Worm (Caenorhabditis elegans): ENCODE results near the gene nep-2.

The nep-2 gene

DNA sequence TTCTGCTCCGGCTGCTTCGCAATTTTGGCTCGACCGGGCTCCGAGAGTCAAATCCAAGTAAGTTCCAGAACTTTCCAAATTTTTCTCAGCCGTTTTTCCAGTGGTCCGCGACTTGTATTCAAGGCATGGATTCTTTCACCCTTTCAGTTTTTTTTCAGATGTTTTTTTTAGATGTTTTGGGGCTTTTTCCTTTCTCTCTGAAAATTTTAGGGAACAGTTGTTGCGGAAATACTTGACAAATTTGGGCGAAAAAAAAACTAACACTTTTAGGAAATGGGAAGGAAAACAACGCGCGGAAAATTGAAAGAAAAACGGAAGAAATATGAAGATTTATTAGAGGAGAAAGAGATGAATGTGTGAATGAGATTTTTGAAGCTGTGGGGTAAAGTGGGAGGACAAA lies at the start of gene nep-2, which contains the start of gene T05A8.11:
nep-2 (minus strand) TSS at position 192 of the 400 bp plus-strand sequence.
T05A8.11 (minus strand) TSS at position 101 of the 400 bp plus-strand sequence.
- TF ChIP-seq unc-62 (GFP tag; optimal IDR thresholded peaks at IDR 0.05), result no peak

DNA sequence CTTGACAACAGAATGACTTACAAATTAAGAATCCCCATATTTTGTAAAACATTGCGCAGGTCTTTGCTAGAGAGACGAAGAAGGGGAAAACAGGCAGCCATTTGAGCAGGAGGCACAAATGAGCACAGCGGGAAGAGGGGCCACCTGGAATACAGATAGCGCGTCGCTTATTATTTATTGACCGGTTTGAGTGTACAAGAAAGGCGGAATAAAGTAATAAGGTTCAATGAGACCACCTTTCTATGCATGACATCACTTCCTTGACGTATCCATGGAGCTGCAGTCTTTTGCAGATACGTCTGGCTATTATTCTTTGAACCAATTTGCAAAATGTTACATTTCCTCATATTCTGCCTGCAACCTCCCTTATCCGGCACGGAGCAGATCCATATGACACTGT lies 49.4 kb upstream of the nep-2 start, which contains the start of gene fbxb-111:
fbxb-111 (minus strand) TSS at position 101 of the 400 bp plus-strand sequence.
- no peak for TF ChIP-seq unc-62 (GFP tag; optimal IDR thresholded peaks at IDR 0.05)

DNA sequence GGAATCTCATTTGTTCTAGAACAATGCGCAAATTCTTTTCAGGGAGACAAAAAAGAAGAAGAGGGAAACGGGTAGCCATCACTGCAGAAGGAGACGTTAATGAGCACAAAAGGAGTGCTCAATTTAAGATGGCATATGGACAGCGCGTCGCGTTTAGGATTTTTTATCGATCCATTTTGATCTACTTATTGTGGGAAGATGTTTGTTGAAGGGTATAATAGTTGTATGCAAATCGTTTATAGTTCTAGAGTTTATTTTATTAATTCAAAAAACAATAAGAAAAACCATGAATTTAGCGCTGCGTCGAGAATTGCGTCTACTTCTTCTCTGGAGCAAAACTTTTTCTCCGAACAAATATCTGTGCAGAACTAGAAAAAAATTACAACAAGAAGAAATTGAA lies 48.0 kb upstream of the nep-2 start, which contains the start of gene sdz-9:
sdz-9 (minus strand) TSS at position 101 of the 400 bp plus-strand sequence.
- TF ChIP-seq unc-62 (GFP tag; optimal IDR thresholded peaks at IDR 0.05), result no peak

DNA sequence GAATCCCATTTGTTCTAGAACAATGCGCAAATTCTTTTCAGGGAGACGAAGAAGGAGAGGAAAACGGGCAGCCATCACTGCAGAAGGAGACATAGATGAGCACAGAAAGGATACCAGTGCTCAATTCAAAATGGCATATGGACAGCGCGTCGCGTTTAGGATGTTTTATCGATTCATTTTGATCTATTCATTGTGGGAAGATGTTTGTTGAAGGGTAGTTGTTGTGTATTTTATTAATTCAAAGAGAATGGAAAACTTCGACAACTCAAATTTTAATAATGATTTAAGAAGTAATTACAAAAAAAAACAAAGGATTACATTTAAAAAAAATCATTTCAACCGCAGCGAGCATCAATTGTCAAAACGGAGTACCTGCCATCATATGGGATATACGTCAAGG lies 46.6 kb upstream of the nep-2 start, which contains the start of gene sdz-10:
sdz-10 (minus strand) TSS at position 101 of the 400 bp plus-strand sequence.
- TF ChIP-seq unc-62 (GFP tag; optimal IDR thresholded peaks at IDR 0.05), result no peak

DNA sequence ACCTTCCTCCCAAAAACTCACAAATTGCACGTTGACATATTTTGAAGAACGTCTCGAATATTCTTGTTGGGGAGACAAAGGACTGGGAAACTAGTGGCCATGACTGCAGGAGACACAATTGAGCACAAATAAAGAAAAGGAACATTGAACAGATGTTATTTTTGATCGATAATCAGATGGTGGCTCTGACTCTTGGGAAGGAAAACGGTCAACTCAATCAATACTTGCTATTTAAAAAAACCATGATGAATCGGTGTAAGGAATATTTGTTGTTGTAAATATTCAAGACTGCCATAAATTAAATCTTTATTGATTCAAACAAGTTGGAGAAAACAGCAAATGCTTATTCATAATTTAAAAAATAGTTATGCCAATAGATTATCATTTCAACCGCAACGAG lies 45.2 kb upstream of the nep-2 start, which contains the start of gene fbxb-105:
fbxb-105 (minus strand) TSS at position 101 of the 400 bp plus-strand sequence.
- TF ChIP-seq unc-62 (GFP tag; optimal IDR thresholded peaks at IDR 0.05), result no peak

DNA sequence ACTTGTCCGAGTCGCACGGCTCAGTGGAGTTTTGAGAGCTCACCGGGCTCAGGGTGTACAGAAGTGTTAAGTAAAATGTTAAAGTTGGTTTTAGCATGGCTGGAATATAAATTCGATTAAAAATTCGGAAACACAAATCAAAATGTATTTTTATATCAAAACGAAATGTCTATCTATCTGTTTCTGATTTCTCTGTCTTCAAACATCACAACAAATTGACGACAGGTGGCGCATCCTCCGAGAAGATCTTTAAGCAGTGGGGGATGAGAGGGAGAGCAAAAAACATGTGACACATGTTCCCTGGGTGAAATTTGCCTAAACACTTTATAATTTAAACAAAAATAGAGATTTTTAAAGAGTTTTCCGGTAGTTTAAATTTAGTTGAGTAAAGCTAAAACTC lies 43.5 kb upstream of the nep-2 start, which contains the start of gene F08D12.7:
F08D12.7 (minus strand) TSS at position 101 of the 400 bp plus-strand sequence.
- TF ChIP-seq unc-62 (GFP tag; optimal IDR thresholded peaks at IDR 0.05), result no peak

DNA sequence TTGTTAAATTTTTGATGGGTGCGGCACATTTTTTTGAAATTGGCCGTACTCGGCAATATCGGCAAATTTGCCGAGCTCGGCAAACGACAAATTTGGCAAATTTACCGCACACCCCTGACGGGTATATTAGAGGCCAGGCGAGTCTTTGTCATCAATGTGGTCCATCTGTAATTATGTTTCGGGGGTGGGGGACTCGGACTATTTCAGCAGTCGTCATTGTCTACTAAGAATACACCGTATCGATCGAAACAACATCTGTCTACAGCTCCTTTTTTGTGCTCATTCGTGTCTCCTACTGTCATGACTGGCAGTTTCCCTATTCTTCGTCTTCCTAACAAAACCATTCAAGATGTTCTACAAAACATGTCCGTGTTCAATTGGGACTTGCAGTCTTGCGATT lies 40.8 kb upstream of the nep-2 start, which contains the start of gene F08D12.15:
F08D12.15 (plus strand) TSS at position 301 of the 400 bp plus-strand sequence.
- TF ChIP-seq unc-62 (GFP tag; optimal IDR thresholded peaks at IDR 0.05), result no peak

DNA sequence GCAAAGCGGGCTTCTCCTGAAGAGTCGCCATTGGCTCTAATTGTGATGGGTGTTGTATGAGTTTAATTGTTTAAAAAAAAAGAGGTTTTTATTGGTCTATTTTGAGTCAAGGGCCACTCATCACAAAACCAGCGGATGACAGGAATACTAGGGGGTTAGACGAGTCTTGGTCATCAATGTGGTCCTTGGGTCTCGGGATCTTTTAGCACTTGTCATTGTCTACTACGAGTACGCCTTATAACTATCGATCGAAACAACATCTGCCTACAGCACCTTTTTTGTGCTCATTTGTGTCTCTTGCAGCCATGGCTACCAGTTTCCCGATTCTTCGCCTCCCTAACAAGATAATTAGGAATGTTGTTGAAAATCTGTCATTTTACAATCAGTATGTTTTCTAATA lies 39.1 kb upstream of the nep-2 start, which contains the start of gene fbxb-108:
fbxb-108 (plus strand) TSS at position 301 of the 400 bp plus-strand sequence.
- TF ChIP-seq unc-62 (GFP tag; optimal IDR thresholded peaks at IDR 0.05), result no peak

DNA sequence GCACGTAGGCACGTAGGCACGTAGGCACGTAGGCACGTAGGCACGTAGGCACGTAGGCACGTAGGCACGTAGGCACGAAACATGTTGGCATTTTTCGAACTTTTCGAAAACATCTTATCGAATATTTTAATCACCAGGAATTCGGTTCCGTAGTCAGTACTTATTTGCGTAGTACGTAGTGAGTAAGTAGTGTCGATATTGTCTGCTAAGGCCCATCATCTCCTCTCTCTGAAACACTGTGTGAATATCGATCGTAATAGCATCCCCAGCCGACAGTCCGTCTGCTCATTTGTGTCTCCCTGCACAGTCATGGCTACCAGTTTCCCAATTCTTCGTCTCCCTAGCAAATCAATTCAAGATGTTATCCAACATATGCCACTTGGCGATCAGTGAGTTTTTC lies 36.6 kb upstream of the nep-2 start, which contains the start of gene fbxb-106:
fbxb-106 (plus strand) TSS at position 301 of the 400 bp plus-strand sequence.
- no peak for TF ChIP-seq unc-62 (GFP tag; optimal IDR thresholded peaks at IDR 0.05)

DNA sequence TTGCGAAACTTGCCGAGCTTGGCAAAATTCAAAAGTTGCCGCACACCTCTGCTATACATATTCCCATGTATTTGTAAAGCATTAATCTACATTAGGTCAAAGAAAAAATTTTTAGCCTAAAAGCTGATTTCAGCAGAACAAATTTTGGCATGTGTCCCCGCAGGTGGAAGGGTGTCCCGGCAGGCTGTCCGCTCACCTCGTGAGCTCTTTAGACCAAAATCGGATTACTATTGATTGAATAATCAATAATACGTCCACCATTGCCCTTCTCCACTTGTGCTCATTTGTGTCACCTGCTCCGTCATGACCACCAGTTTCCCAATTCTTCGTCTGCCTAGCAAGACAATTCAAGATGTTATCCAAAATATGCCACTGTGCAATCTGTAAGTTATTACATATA lies 32.9 kb upstream of the nep-2 start, which contains the start of gene fbxb-107:
fbxb-107 (plus strand) TSS at position 297 of the 400 bp plus-strand sequence.
- TF ChIP-seq unc-62 (GFP tag; optimal IDR thresholded peaks at IDR 0.05), result no peak

DNA sequence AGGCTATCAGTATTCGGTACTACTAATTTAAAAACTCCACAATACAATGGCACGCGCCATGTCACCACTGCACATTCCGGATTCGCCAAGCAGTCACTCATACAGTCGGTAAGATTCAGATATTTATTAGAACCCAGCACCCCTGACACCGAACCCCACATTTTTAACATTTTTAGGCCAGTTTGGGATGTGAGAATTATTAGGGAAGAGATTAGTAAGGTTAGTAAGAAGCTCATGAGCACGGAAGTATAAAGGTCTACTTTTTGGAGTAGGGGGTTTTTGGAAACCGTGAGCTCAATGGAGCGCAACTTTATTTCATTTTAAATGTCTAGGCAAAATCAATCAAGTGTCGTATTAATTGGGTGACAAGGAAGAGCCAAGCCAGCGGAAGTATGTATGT lies 32.4 kb upstream of the nep-2 start, which contains the start of gene F29A7.8:
F29A7.8 (minus strand) TSS at position 101 of the 400 bp plus-strand sequence.
- TF ChIP-seq unc-62 (GFP tag; optimal IDR thresholded peaks at IDR 0.05), result no peak

DNA sequence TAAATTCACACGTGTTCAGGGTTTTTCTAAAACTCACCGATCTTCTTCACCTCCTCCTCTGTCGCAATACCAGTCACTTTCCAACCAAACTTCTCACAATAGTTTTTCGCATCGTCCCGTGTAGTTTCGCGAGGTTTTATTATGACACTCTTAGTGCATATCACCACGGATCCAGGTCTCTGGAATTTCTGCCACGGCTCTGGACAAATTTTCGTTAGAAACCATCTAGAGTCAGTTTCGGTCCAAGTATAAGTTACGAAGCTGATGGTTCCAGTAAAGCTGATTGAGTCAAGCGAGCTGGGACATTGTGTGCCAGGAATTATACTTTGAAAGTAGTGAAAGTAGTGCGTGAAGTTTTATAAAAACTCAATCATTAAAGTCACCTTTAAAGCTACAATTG lies 30.8 kb upstream of the nep-2 start:
- no peak for TF ChIP-seq unc-62 (GFP tag; optimal IDR thresholded peaks at IDR 0.05)

DNA sequence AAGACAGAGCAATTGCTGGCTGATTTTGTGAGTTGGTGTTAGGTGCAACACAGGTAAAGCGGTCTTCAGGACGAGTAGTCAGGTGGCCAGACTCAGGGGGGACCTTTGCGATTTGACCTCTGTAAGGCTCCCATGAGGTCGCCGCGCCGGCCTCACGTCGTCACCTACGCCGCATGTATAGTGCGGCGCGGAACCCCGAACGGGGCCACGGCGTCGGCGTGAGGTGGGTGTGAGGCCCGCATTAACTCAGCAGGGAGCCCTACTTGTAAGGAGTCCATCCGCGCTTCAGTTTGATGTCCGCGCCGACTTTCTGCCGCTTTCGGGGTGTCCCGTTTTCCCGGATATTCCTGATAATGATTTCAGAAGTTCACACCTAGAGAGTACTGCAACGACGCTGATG lies 29.0 kb upstream of the nep-2 start:
- no peak for TF ChIP-seq unc-62 (GFP tag; optimal IDR thresholded peaks at IDR 0.05)

DNA sequence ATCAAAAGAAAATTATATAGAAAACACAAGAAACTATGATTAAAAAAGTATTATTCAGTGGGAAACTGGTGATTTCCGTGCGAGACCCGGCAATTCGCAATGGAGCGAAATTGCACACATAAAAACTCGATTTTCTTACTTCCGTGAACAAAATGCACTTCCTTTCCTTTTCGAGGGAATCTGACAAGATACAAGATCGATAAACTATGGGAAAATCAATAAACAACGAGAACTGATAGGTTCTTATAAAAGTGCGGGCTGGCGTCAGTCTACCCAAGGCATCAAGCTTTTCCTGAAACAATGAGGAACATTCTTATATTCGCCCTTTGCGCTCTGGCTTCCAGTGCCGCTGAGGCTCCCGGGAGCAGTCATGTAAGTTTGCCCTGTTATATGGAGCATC lies 27.4 kb upstream of the nep-2 start, which contains the start of gene F29A7.3:
F29A7.3 (plus strand) TSS at position 301 of the 400 bp plus-strand sequence.
- no peak for TF ChIP-seq unc-62 (GFP tag; optimal IDR thresholded peaks at IDR 0.05)

DNA sequence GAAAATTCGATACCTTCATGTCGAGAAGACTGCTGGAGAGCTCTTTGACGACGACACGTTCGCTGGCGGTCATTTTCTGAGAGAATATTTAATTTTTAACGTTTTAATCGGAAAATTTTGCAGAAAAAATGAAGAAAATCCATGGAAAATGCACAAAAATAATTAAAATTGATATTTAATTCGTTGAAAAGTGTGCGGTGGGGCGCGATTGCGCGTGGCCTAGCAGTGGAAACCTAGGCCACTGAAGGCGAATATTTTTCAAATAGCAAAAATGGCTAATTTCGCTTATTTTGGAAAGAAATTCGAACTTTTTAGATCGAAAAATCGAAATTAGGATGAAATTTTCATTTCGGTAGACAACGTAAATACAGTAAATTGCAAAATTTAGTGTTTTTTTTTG lies 27.0 kb upstream of the nep-2 start, which contains the start of gene F29A7.6:
F29A7.6 (minus strand) TSS at position 76 of the 400 bp plus-strand sequence.
- TF ChIP-seq unc-62 (GFP tag; optimal IDR thresholded peaks at IDR 0.05), result no peak

DNA sequence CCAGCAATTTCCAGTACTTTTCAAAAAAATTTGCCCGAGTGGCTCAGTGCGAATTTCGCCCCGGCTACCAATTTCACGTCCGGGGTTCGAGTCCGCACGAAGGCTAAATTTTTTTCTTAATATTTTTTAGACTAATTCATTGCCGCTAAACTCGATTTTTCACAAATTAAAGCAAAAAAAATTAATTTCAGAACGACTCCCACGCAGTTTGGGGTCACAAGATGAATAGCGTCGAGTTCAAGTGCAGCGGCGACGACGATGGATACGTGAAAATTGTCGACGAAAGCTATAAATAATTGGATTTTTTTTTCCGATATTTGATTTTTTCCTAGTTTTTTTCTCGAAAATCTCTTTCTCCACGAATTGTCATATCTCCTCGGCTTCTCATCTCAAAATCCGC lies 25.7 kb upstream of the nep-2 start:
- TF ChIP-seq unc-62 (GFP tag; optimal IDR thresholded peaks at IDR 0.05), result no peak

DNA sequence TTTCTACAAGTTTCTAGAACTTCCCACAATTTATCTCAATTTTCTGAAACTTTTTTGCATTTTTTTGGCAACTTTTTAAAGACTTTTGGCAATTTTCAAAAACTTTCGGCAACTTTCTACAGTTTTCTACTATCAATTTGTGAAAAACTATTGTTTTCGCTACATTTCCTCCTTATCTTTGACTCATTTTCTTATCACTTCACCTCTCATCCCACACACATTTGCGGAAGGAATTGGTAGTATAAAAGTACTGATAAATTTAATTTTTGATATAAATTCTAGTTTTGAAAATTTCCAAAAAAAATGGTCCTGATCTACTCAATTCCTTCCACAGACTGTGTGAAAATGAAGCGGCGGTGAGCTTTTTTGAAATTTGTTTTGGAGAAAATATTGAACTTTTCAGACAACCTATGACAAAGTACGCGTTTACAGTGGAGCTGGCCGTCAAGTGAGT lies 24.1 kb upstream of the nep-2 start, which contains the start of gene F29A7.4:
F29A7.4 (plus strand) TSS at position 404 of the 454 bp plus-strand sequence.
- no peak for TF ChIP-seq unc-62 (GFP tag; optimal IDR thresholded peaks at IDR 0.05)
